Fruit fly (Drosophila melanogaster): Measurements from ENCODE around the gene CG32195.

The CG32195 gene

DNA sequence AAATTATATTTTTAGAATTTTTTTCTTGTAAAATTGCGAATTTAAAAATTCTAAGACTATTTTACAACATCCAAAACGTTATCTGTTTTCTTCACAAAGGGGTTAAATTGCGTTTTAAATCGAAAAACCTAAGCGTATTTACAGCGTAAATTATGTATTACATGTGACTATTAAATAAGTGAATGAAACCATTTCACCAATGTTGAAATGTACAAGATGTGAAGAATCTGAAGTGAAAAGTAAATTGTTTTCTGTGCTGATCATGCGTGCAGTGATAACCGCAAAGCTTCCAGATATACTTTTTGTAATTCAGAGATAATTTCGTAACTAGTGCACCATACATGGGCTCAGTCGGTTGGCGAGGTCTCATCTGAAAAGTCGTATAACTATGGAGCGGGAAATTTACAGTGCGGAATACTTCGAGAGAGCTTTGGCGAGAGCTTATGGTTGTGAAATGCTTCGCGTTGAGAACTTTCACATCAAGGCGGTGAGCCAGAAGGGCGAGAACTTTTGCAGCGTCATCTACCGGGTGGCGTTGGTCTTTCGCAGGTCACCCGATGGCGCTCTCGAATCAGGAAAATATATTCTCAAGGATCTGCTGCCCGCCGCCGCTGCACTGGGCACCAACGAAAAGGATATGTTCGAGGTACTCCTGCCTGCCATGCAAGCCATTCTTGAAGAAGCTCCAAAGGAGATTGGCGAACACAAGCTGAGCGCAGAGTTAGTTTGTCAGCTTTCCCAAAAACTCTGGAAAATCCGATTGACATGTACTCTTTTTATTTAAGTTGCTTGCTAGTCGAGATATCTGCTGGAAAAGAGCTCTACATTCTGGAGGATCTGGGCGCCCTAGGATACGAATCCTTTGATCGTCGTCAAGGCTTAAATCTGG is 1.5 kb downstream of the CG32195 start (continued):
- TF ChIP-seq OdsH (GFP tag; optimal IDR thresholded peaks at IDR 0.05) = peak; percentile 49
- TF ChIP-seq CG32006 (GFP tag; optimal IDR thresholded peaks at IDR 0.05) = peak; percentile 66
- TF ChIP-seq CG3032 (tag; optimal IDR thresholded peaks at IDR 0.05) = peak; percentile 61
- no peak for TF ChIP-seq CG11294 (GFP tag; IDR thresholded peaks at IDR 0.05)
- peak in 1 of 2 experiments; percentile 4 for TF ChIP-seq salr (GFP tag; optimal IDR thresholded peaks at IDR 0.05)
- TF ChIP-seq acj6 (GFP tag; optimal IDR thresholded peaks at IDR 0.05) = peak; percentile 57
- TF ChIP-seq CG31627 (GFP tag; optimal IDR thresholded peaks at IDR 0.05) = peak; percentile 14
- peak; percentile 58 for TF ChIP-seq CG15336 (GFP tag; IDR thresholded peaks at IDR 0.05)
- TF ChIP-seq vri (GFP tag; optimal IDR thresholded peaks at IDR 0.05) = peak; percentile 69
- TF ChIP-seq CG8632 (GFP tag; optimal IDR thresholded peaks at IDR 0.05) = peak; percentile 71
- no peak for TF ChIP-seq Eip93F (GFP tag; optimal IDR thresholded peaks at IDR 0.05)
- TF ChIP-seq cyc (GFP tag; optimal IDR thresholded peaks at IDR 0.05) = peak; percentile 44
- peak; percentile 63 for TF ChIP-seq CG10669 (GFP tag; optimal IDR thresholded peaks at IDR 0.05)
- TF ChIP-seq dsx (GFP tag; optimal IDR thresholded peaks at IDR 0.05; ENCODE audit: poor library complexity, severe bottlenecking) = peak; percentile 18
- no peak for TF ChIP-seq Sox102F (GFP tag; optimal IDR thresholded peaks at IDR 0.05)
- TF ChIP-seq CG7368 (GFP tag; optimal IDR thresholded peaks at IDR 0.05) = peak; percentile 13
- no peak for TF ChIP-seq CG6276 (GFP tag; optimal IDR thresholded peaks at IDR 0.05)
- peak; percentile 32 for TF ChIP-seq Eip75B (GFP tag; optimal IDR thresholded peaks at IDR 0.05)
- peak; percentile 72 for TF ChIP-seq CG34406 (GFP tag; optimal IDR thresholded peaks at IDR 0.05)
- peak; percentile 55 for TF ChIP-seq CG6792 (GFP tag; optimal IDR thresholded peaks at IDR 0.05)
- TF ChIP-seq CG16779 (tag; optimal IDR thresholded peaks at IDR 0.05) = no peak
- TF ChIP-seq CG8119 (GFP tag; IDR thresholded peaks at IDR 0.05) = no peak
- peak; percentile 42 for TF ChIP-seq Hr4 (GFP tag; optimal IDR thresholded peaks at IDR 0.05)
- TF ChIP-seq Smox (GFP tag; optimal IDR thresholded peaks at IDR 0.05) = peak; percentile 8
- peak; percentile 43 for TF ChIP-seq CG6808 (GFP tag; optimal IDR thresholded peaks at IDR 0.05)
- TF ChIP-seq fd59A (GFP tag; optimal IDR thresholded peaks at IDR 0.05) = no peak
- peak; percentile 61 for TF ChIP-seq achi (GFP tag; optimal IDR thresholded peaks at IDR 0.05)
- peak; percentile 43 for TF ChIP-seq topi (GFP tag; optimal IDR thresholded peaks at IDR 0.05)
- TF ChIP-seq Ets21C (GFP tag; optimal IDR thresholded peaks at IDR 0.05) = peak; percentile 6
- TF ChIP-seq spab (GFP tag; optimal IDR thresholded peaks at IDR 0.05) = no peak
- no peak for TF ChIP-seq CG11762 (GFP tag; optimal IDR thresholded peaks at IDR 0.05; ENCODE audit: insufficient read depth)
- TF ChIP-seq pdm3 (GFP tag; optimal IDR thresholded peaks at IDR 0.05) = peak; percentile 27
- no peak for TF ChIP-seq Hr38 (GFP tag; optimal IDR thresholded peaks at IDR 0.05)
- peak; percentile 36 for TF ChIP-seq Sox15 (GFP tag; optimal IDR thresholded peaks at IDR 0.05)
- peak; percentile 51 for TF ChIP-seq Ets96B (tag; optimal IDR thresholded peaks at IDR 0.05)

- no peak for TF ChIP-seq Hr4 (GFP tag; optimal IDR thresholded peaks at IDR 0.05)
- TF ChIP-seq Ets96B (tag; optimal IDR thresholded peaks at IDR 0.05) = no peak
- TF ChIP-seq Sox14 (GFP tag; optimal IDR thresholded peaks at IDR 0.05) = no peak
- TF ChIP-seq esn (GFP tag; optimal IDR thresholded peaks at IDR 0.05) = no peak
Observed at dm6 chr3L:18121889-18122288, 9.1 kb downstream of the CG32195 start, which contains the start of gene CG42853. TSS of gene CG42853 (minus strand) at chr3L:18121989.

DNA sequence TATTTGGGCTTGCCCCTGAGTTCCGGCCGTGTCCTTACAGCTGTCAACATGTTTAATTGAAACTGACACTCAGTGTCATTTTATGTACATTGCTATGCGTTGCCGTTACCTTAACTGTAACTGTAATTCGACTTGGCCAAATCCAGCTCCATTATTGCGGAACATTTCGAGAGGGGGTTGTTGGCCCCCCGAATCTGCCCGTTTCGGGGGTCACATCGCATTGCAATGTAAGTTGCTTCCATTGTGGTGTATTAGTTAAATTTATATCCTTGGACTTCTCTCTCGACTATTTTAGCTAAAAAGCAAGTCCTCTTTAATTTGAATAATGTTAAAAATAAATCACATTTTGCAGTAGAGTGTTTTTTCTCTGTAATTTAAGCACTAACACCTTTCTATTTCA is 11.4 kb downstream of the CG32195 start:
- TF ChIP-seq salr (GFP tag; optimal IDR thresholded peaks at IDR 0.05) (no peak), CG9139 (GFP tag; optimal IDR thresholded peaks at IDR 0.05) (no peak), CG6854 (GFP tag; optimal IDR thresholded peaks at IDR 0.05) (no peak), Sox102F (GFP tag; optimal IDR thresholded peaks at IDR 0.05) (no peak), CG7368 (GFP tag; optimal IDR thresholded peaks at IDR 0.05) (no peak), CG11294 (GFP tag; IDR thresholded peaks at IDR 0.05) (no peak), CG34406 (GFP tag; optimal IDR thresholded peaks at IDR 0.05) (no peak), Eip93F (GFP tag; optimal IDR thresholded peaks at IDR 0.05) (no peak), lz (GFP tag; optimal IDR thresholded peaks at IDR 0.05) (no peak), CG10669 (GFP tag; optimal IDR thresholded peaks at IDR 0.05) (no peak), Smox (GFP tag; optimal IDR thresholded peaks at IDR 0.05) (no peak), acj6 (GFP tag; optimal IDR thresholded peaks at IDR 0.05) (no peak), eg (GFP tag; IDR thresholded peaks at IDR 0.05) (no peak), pdm3 (GFP tag; optimal IDR thresholded peaks at IDR 0.05) (no peak), Blimp-1 (GFP tag; optimal IDR thresholded peaks at IDR 0.05) (no peak), Hr4 (GFP tag; optimal IDR thresholded peaks at IDR 0.05) (no peak), CG6163 (GFP tag; IDR thresholded peaks at IDR 0.05) (no peak), CG11762 (GFP tag; optimal IDR thresholded peaks at IDR 0.05; ENCODE audit: insufficient read depth) (no peak)

Measured in whole organism, prepupa.